Worm (Caenorhabditis elegans) whole organism, L4 larva: ENCODE measurements around the gene DH11.5.

ENCODE experiments used
- F10B5.3 ChIP-seq: sonication (generic microtip); optimal IDR thresholded peaks from 2 replicates; lab custom pipeline; 2016; ENCODE audit warnings: mild to moderate bottlenecking, missing genetic modification characterization, missing compliant biosample characterization
- T26A8.4 ChIP-seq: fragments of 200-800 bp; sonication (Bioruptor generic); IDR thresholded peaks from 2 replicates; pipeline ENCODE4 v1.3.6; 2022; ENCODE audit warnings: missing genetic modification characterization, missing compliant biosample characterization
- Y48G9A.11 ChIP-seq: fragments of 200-800 bp; sonication (Bioruptor generic); IDR thresholded peaks from 2 replicates; pipeline ENCODE4 v1.3.6; 2022; ENCODE audit warnings: missing genetic modification reagents, missing genetic modification characterization, missing compliant biosample characterization
- Y5F2A.4 ChIP-seq: fragments of 200-800 bp; sonication (Bioruptor generic); optimal IDR thresholded peaks from 2 replicates; lab custom pipeline; 2018; ENCODE audit warnings: mild to moderate bottlenecking, missing genetic modification characterization, missing compliant biosample characterization
- ZK337.2 ChIP-seq: fragments of 200-800 bp; sonication (Bioruptor generic); IDR thresholded peaks from 2 replicates; pipeline ENCODE4 v1.3.6; 2022; ENCODE audit warnings: missing genetic modification reagents, missing genetic modification characterization, missing compliant biosample characterization
- aly-2 ChIP-seq: sonication (generic microtip); optimal IDR thresholded peaks from 2 replicates; lab custom pipeline; 2018; ENCODE audit warnings: missing biosample characterization, missing genetic modification characterization
- arid-1 ChIP-seq: fragments of 200-800 bp; sonication (Bioruptor generic); conservative IDR thresholded peaks from 2 replicates; pipeline ENCODE4 v1.3.6; 2022; ENCODE audit warnings: missing genetic modification reagents, missing genetic modification characterization, missing compliant biosample characterization
- ceh-28 ChIP-seq: fragments of 150-350 bp; optimal IDR thresholded peaks from 2 replicates; lab custom pipeline; 2014; ENCODE audit warnings: missing biosample characterization, missing genetic modification reagents, missing genetic modification characterization
- ceh-44 ChIP-seq: fragments of 200-800 bp; sonication (Bioruptor generic); IDR thresholded peaks from 2 replicates; pipeline ENCODE4 v1.3.6; 2022; ENCODE audit warnings: missing genetic modification reagents, missing genetic modification characterization, missing compliant biosample characterization
- ces-1 ChIP-seq: fragments of 150-350 bp; sonication (generic microtip); optimal IDR thresholded peaks from 4 replicates; lab custom pipeline; 2014; ENCODE audit warnings: missing biosample characterization, missing genetic modification reagents, missing genetic modification characterization
- daf-12 ChIP-seq: fragments of 150-350 bp; optimal IDR thresholded peaks from 2 replicates; lab custom pipeline; 2014; ENCODE audit warnings: missing biosample characterization, missing genetic modification reagents, missing genetic modification characterization
- daf-16 ChIP-seq, 3 experiments: sonication (generic microtip); optimal IDR thresholded peaks; 2 replicates each; lab custom pipeline; 2016 to 2017; ENCODE audit warnings: missing genetic modification characterization in 3 of 3, missing genetic modification reagents in 3 of 3, mild to moderate bottlenecking in 2 of 3, missing compliant biosample characterization in 2 of 3, missing biosample characterization in 1 of 3, moderate library complexity in 1 of 3
- daf-8 ChIP-seq: fragments of 200-800 bp; sonication (Bioruptor generic); IDR thresholded peaks from 2 replicates; pipeline ENCODE4 v1.3.6; 2022; ENCODE audit warnings: missing genetic modification characterization, missing compliant biosample characterization
- dmd-8 ChIP-seq: fragments of 200-800 bp; sonication (Bioruptor generic); IDR thresholded peaks from 2 replicates; pipeline ENCODE4 v1.3.6; 2022; ENCODE audit warnings: missing genetic modification characterization, missing compliant biosample characterization
- dmd-9 ChIP-seq: fragments of 200-800 bp; sonication (Bioruptor generic); IDR thresholded peaks from 2 replicates; pipeline ENCODE4 v1.3.6; 2022; ENCODE audit warnings: missing genetic modification reagents, missing genetic modification characterization, missing compliant biosample characterization
- egl-43 ChIP-seq: fragments of 200-800 bp; sonication (Bioruptor generic); IDR thresholded peaks from 2 replicates; pipeline ENCODE4 v1.3.6; 2022; ENCODE audit warnings: missing genetic modification reagents, missing genetic modification characterization, missing compliant biosample characterization
- fos-1 ChIP-seq: fragments of 150-350 bp; optimal IDR thresholded peaks from 2 replicates; lab custom pipeline; 2014; ENCODE audit warnings: missing biosample characterization, missing genetic modification characterization
- gei-8 ChIP-seq: fragments of 200-800 bp; sonication (Bioruptor generic); optimal IDR thresholded peaks from 2 replicates; lab custom pipeline; 2018; ENCODE audit warnings: mild to moderate bottlenecking, missing genetic modification characterization, missing compliant biosample characterization
- hlh-11 ChIP-seq: fragments of 200-800 bp; sonication (Bioruptor generic); optimal IDR thresholded peaks from 2 replicates; lab custom pipeline; 2018; ENCODE audit warnings: mild to moderate bottlenecking, missing genetic modification characterization, missing compliant biosample characterization
- hlh-30 ChIP-seq: sonication (generic microtip); optimal IDR thresholded peaks from 2 replicates; lab custom pipeline; 2017; ENCODE audit warnings: antibody characterized with exemption, mild to moderate bottlenecking, missing genetic modification characterization, missing compliant biosample characterization; ENCODE audit not compliant: insufficient read depth
- jun-1 ChIP-seq: fragments of 150-350 bp; optimal IDR thresholded peaks from 2 replicates; lab custom pipeline; 2014; ENCODE audit warnings: missing biosample characterization, missing genetic modification reagents, missing genetic modification characterization
- lin-15B ChIP-seq: fragments of 150-350 bp; sonication (generic microtip); optimal IDR thresholded peaks from 3 replicates; lab custom pipeline; 2014; ENCODE audit warnings: missing biosample characterization, missing genetic modification characterization
- lin-38 ChIP-seq: fragments of 200-800 bp; sonication (Bioruptor generic); IDR thresholded peaks from 2 replicates; pipeline ENCODE4 v1.3.6; 2022; ENCODE audit warnings: missing genetic modification reagents, missing genetic modification characterization, missing compliant biosample characterization
- mdt-29 ChIP-seq: fragments of 200-800 bp; sonication (Bioruptor generic); IDR thresholded peaks from 2 replicates; pipeline ENCODE4 v1.3.6; 2022; ENCODE audit warnings: missing genetic modification reagents, missing genetic modification characterization, missing compliant biosample characterization
- mep-1 ChIP-seq: fragments of 150-350 bp; sonication (generic microtip); optimal IDR thresholded peaks from 3 replicates; lab custom pipeline; 2014; ENCODE audit warnings: missing biosample characterization, missing genetic modification characterization
- mes-2 ChIP-seq: sonication (generic microtip); optimal IDR thresholded peaks from 2 replicates; lab custom pipeline; 2016; ENCODE audit warnings: missing genotype, mild to moderate bottlenecking, missing genetic modification characterization, missing compliant biosample characterization; ENCODE audit not compliant: poor library complexity, severe bottlenecking
- nhr-10 ChIP-seq: fragments of 150-350 bp; optimal IDR thresholded peaks from 2 replicates; lab custom pipeline; 2014; ENCODE audit warnings: missing biosample characterization, missing genetic modification characterization
- nhr-11 ChIP-seq: fragments of 150-350 bp; optimal IDR thresholded peaks from 2 replicates; lab custom pipeline; 2014; ENCODE audit warnings: missing biosample characterization, missing genetic modification characterization
- nhr-111 ChIP-seq: fragments of 200-800 bp; sonication (Bioruptor generic); optimal IDR thresholded peaks from 2 replicates; lab custom pipeline; 2018; ENCODE audit warnings: mild to moderate bottlenecking, missing genetic modification characterization, missing compliant biosample characterization
- nhr-25 ChIP-seq: sonication (generic microtip); optimal IDR thresholded peaks from 2 replicates; lab custom pipeline; 2017; ENCODE audit warnings: missing genetic modification characterization, mild to moderate bottlenecking, missing compliant biosample characterization, antibody characterized with exemption, moderate library complexity, borderline replicate concordance; ENCODE audit not compliant: insufficient read depth
- nhr-28 ChIP-seq: fragments of 150-350 bp; optimal IDR thresholded peaks from 2 replicates; lab custom pipeline; 2014; ENCODE audit warnings: missing biosample characterization, missing genetic modification characterization
- nhr-48 ChIP-seq: sonication (generic microtip); optimal IDR thresholded peaks from 2 replicates; lab custom pipeline; 2016; ENCODE audit warnings: mild to moderate bottlenecking, missing genetic modification characterization, missing compliant biosample characterization
- nhr-6 ChIP-seq: fragments of 150-350 bp; optimal IDR thresholded peaks from 2 replicates; lab custom pipeline; 2014; ENCODE audit warnings: missing biosample characterization, missing genetic modification characterization
- pha-4 ChIP-seq, 2 experiments: fragments of 150-350 bp in 1 of 2; fragments of 200-800 bp in 1 of 2; sonication (Bioruptor generic) in 1 of 2; IDR thresholded peaks in 1 of 2; optimal IDR thresholded peaks in 1 of 2; 2 replicates each; pipeline versions ENCODE4 v1.3.6 to Lab custom; 2014 to 2022; ENCODE audit warnings: missing genetic modification characterization in 2 of 2, missing genetic modification reagents in 2 of 2, missing biosample characterization in 1 of 2, missing compliant biosample characterization in 1 of 2
- php-3 ChIP-seq: fragments of 200-800 bp; sonication (Bioruptor generic); IDR thresholded peaks from 2 replicates; pipeline ENCODE4 v1.3.6; 2022; ENCODE audit warnings: missing genetic modification reagents, missing genetic modification characterization, missing compliant biosample characterization
- pqm-1 ChIP-seq: sonication (generic microtip); optimal IDR thresholded peaks from 2 replicates; lab custom pipeline; 2017; ENCODE audit warnings: missing biosample characterization, missing genetic modification characterization
- saeg-2 ChIP-seq: fragments of 200-800 bp; sonication (Bioruptor generic); IDR thresholded peaks from 2 replicates; pipeline ENCODE4 v1.3.6; 2022; ENCODE audit warnings: missing genetic modification reagents, missing genetic modification characterization, missing compliant biosample characterization
- spr-1 ChIP-seq: sonication (generic microtip); optimal IDR thresholded peaks from 2 replicates; lab custom pipeline; 2016; ENCODE audit warnings: mild to moderate bottlenecking, missing genetic modification characterization, missing compliant biosample characterization
- tra-1 ChIP-seq: fragments of 200-800 bp; sonication (Bioruptor generic); IDR thresholded peaks from 2 replicates; pipeline ENCODE4 v1.3.6; 2022; ENCODE audit warnings: missing genetic modification reagents, missing genetic modification characterization, missing compliant biosample characterization
- unc-39 ChIP-seq: sonication (generic microtip); optimal IDR thresholded peaks from 2 replicates; lab custom pipeline; 2017; ENCODE audit warnings: missing biosample characterization, missing genetic modification characterization
- unc-62 ChIP-seq, 3 experiments: fragments of 150-350 bp in 1 of 3; sonication (generic microtip); optimal IDR thresholded peaks in 2 of 3; peaks in 1 of 3; 1 replicate in 1 of 3; 2 replicates in 2 of 3; lab custom pipeline; 2014 to 2017; ENCODE audit warnings: missing biosample characterization in 3 of 3, missing genetic modification characterization in 3 of 3, missing genetic modification reagents in 3 of 3, missing genotype in 1 of 3
- zag-1 ChIP-seq: fragments of 150-350 bp; optimal IDR thresholded peaks from 2 replicates; lab custom pipeline; 2014; ENCODE audit warnings: missing biosample characterization, missing genetic modification characterization
- zfp-3 ChIP-seq: fragments of 200-800 bp; sonication (Bioruptor generic); conservative IDR thresholded peaks from 2 replicates; pipeline ENCODE4 v1.3.6; 2022; ENCODE audit warnings: missing genetic modification reagents, missing genetic modification characterization, missing compliant biosample characterization
- zip-11 ChIP-seq: fragments of 200-800 bp; sonication (Bioruptor generic); IDR thresholded peaks from 2 replicates; pipeline ENCODE4 v1.3.6; 2022; ENCODE audit warnings: missing genetic modification characterization, missing compliant biosample characterization
- ztf-7 ChIP-seq: fragments of 150-350 bp; optimal IDR thresholded peaks from 2 replicates; lab custom pipeline; 2014; ENCODE audit warnings: missing biosample characterization, missing genetic modification characterization

Gene DH11.5

ce11 chrII:8015483-8015938 is 39.1 kb downstream of the DH11.5 start (continued):
- no peak; the same call in 1 of the 2 replicates for TF ChIP-seq T26A8.4 (GFP tag; lab: Robert Waterston, UW)
- peak; percentile 60 for TF ChIP-seq nhr-28 (tag; lab: Kevin White, UChicago)
- no peak for TF ChIP-seq daf-16 (GFP tag; optimal IDR thresholded peaks at IDR 0.05; lab: Kevin White, UChicago)
- peak; percentile 77 for TF ChIP-seq daf-16 (tag; optimal IDR thresholded peaks at IDR 0.05; lab: Kevin White, UChicago)
- 0 out of 2 replicates have a peak, but pooled peaks have one; percentile 3 for TF ChIP-seq dmd-8 (GFP tag; lab: Robert Waterston, UW)
- TF ChIP-seq unc-62 (GFP tag; optimal IDR thresholded peaks at IDR 0.05 in 1 of 2; lab: Kevin White, UChicago), result peak in 1 of 2 experiments; percentile 95
- TF ChIP-seq unc-62 (tag; optimal IDR thresholded peaks at IDR 0.05; lab: Kevin White, UChicago), result no peak
- TF ChIP-seq unc-39 (tag; lab: Kevin White, UChicago), result no peak
- no peak for TF ChIP-seq nhr-10 (tag; lab: Kevin White, UChicago)
- TF ChIP-seq ZK337.2 (GFP tag; lab: Robert Waterston, UW), result no peak
- peak; percentile 51; the same call in 1 of the 2 replicates for TF ChIP-seq Y48G9A.11 (GFP tag; lab: Robert Waterston, UW)
- no peak for TF ChIP-seq nhr-111 (GFP tag; lab: Kevin White, UChicago)
- TF ChIP-seq nhr-6 (tag; lab: Kevin White, UChicago), result peak; percentile 5

- TF ChIP-seq zip-11 (GFP tag; lab: Robert Waterston, UW), result no peak
- TF ChIP-seq daf-8 (GFP tag; lab: Robert Waterston, UW), result no peak
- no peak for TF ChIP-seq ztf-7 (tag; lab: Kevin White, UChicago)
- TF ChIP-seq pha-4 (GFP tag; IDR thresholded peaks at IDR 0.05; lab: Robert Waterston, UW), result peak; percentile 34; the same call in 1 of the 2 replicates
- no peak for TF ChIP-seq pha-4 (tag; optimal IDR thresholded peaks at IDR 0.05; lab: Kevin White, UChicago)
- peak; percentile 53; the same call in 1 of the 2 replicates for TF ChIP-seq egl-43 (GFP tag; lab: Robert Waterston, UW)
- TF ChIP-seq nhr-10 (tag; lab: Kevin White, UChicago), result no peak
- peak; percentile 15; the same call in 1 of the 2 replicates for TF ChIP-seq T26A8.4 (GFP tag; lab: Robert Waterston, UW)
- no peak for TF ChIP-seq dmd-9 (GFP tag; lab: Robert Waterston, UW)
- TF ChIP-seq pqm-1, result peak; percentile 11
- TF ChIP-seq aly-2 (tag; lab: Kevin White, UChicago), result no peak
- peak in 1 of 2 experiments; percentile 39 for TF ChIP-seq daf-16 (GFP tag; optimal IDR thresholded peaks at IDR 0.05; lab: Kevin White, UChicago)
- peak; percentile 20 for TF ChIP-seq daf-16 (tag; optimal IDR thresholded peaks at IDR 0.05; lab: Kevin White, UChicago)
- no peak for TF ChIP-seq Y5F2A.4 (GFP tag; lab: Kevin White, UChicago)
- no peak for TF ChIP-seq fos-1 (tag; lab: Kevin White, UChicago)
- no peak for TF ChIP-seq ZK337.2 (GFP tag; lab: Robert Waterston, UW)
- peak; percentile 45 for TF ChIP-seq lin-38 (GFP tag; lab: Robert Waterston, UW)
- TF ChIP-seq mdt-29 (GFP tag; lab: Robert Waterston, UW), result 0 out of 2 replicates have a peak, but pooled peaks have one; percentile 27
- no peak for TF ChIP-seq jun-1 (tag; lab: Kevin White, UChicago)
- peak; percentile 79 for TF ChIP-seq hlh-30 (tag; lab: Kevin White, UChicago)
- no peak for TF ChIP-seq lin-15B (tag; lab: Kevin White, UChicago)
- 0 out of 2 replicates have a peak, but pooled peaks have one; percentile 15 for TF ChIP-seq arid-1 (GFP tag; lab: Robert Waterston, UW)
- TF ChIP-seq unc-39 (tag; lab: Kevin White, UChicago), result no peak
- TF ChIP-seq hlh-11 (tag; lab: Kevin White, UChicago), result peak; percentile 80
- no peak for TF ChIP-seq daf-12 (tag; lab: Kevin White, UChicago)
- TF ChIP-seq mep-1 (tag; lab: Kevin White, UChicago), result peak; percentile 15
- TF ChIP-seq nhr-11 (tag; lab: Kevin White, UChicago), result peak; percentile 35
- peak; percentile 70 for TF ChIP-seq nhr-48 (tag; lab: Kevin White, UChicago)
- no peak for TF ChIP-seq ceh-44 (GFP tag; lab: Robert Waterston, UW)
- peak; percentile 61 for TF ChIP-seq mes-2 (tag; lab: Kevin White, UChicago)
- no peak for TF ChIP-seq zfp-3 (GFP tag; lab: Robert Waterston, UW)
- TF ChIP-seq F10B5.3, result no peak
- no peak for TF ChIP-seq Y48G9A.11 (GFP tag; lab: Robert Waterston, UW)
- no peak for TF ChIP-seq spr-1
- no peak for TF ChIP-seq nhr-25 (tag; lab: Kevin White, UChicago)
- no peak for TF ChIP-seq zag-1
- no peak for TF ChIP-seq ceh-28 (tag; lab: Kevin White, UChicago)
- TF ChIP-seq php-3, result no peak
- no peak for TF ChIP-seq ces-1
- TF ChIP-seq tra-1 (GFP tag; lab: Robert Waterston, UW), result peak; percentile 76; the same call in 1 of the 2 replicates
- TF ChIP-seq saeg-2 (GFP tag; lab: Robert Waterston, UW), result no peak; the same call in 1 of the 2 replicates
- TF ChIP-seq gei-8 (GFP tag; lab: Kevin White, UChicago), result no peak
These were observed 39.8 kb downstream of the DH11.5 start for ce11 chrII:8016167-8016566.
